Fruit fly (Drosophila melanogaster) whole organism, embryonic: Measurements from ENCODE around the gene CG13838.
A peak's percentile ranks its signal among the peaks of the same experiment; 100 is the strongest.

Source experiments
- Adf1 ChIP-seq: fragments of 200-800 bp; sonication (Bioruptor generic); IDR thresholded peaks from 2 replicates; pipeline ENCODE4 v1.3.6; 2022; ENCODE audit warnings: missing biosample characterization, missing genetic modification characterization
- B-H2 ChIP-seq: fragments of 200-800 bp; sonication (Bioruptor generic); optimal IDR thresholded peaks from 2 replicates; lab custom pipeline; 2018; ENCODE audit warnings: missing biosample characterization, mild to moderate bottlenecking, missing genetic modification characterization
- Bdp1 ChIP-seq: fragments of 200-800 bp; sonication (Bioruptor generic); optimal IDR thresholded peaks from 3 replicates; lab custom pipeline; 2016; ENCODE audit warnings: missing biosample characterization, missing genetic modification characterization
- Bgb ChIP-seq: fragments of 200-800 bp; sonication (Bioruptor generic); IDR thresholded peaks from 2 replicates; pipeline ENCODE4 v1.3.6; 2022; ENCODE audit warnings: missing biosample characterization, missing genetic modification characterization; ENCODE audit not compliant: partially characterized antibody
- CG10462 ChIP-seq: fragments of 200-800 bp; sonication (Bioruptor generic); optimal IDR thresholded peaks from 2 replicates; lab custom pipeline; 2016; ENCODE audit warnings: missing biosample characterization, missing genetic modification characterization
- CG11696 ChIP-seq: fragments of 200-800 bp; sonication (Bioruptor generic); IDR thresholded peaks from 2 replicates; pipeline ENCODE4 v1.3.6; 2022; ENCODE audit warnings: missing biosample characterization, missing genetic modification characterization
- CG12155 ChIP-seq: fragments of 200-800 bp; sonication (Bioruptor generic); optimal IDR thresholded peaks from 3 replicates; lab custom pipeline; 2016; ENCODE audit warnings: missing biosample characterization, missing genetic modification characterization
- CG12236 ChIP-seq: fragments of 200-800 bp; sonication (Bioruptor generic); optimal IDR thresholded peaks from 2 replicates; lab custom pipeline; 2016; ENCODE audit warnings: missing biosample characterization, missing genetic modification characterization
- CG12299 ChIP-seq: fragments of 200-800 bp; sonication (Bioruptor generic); optimal IDR thresholded peaks from 2 replicates; lab custom pipeline; 2018; ENCODE audit warnings: missing biosample characterization, mild to moderate bottlenecking, missing genetic modification characterization
- CG13287 ChIP-seq: fragments of 200-800 bp; sonication (Bioruptor generic); IDR thresholded peaks from 2 replicates; pipeline ENCODE4 v1.3.6; 2022; ENCODE audit warnings: missing biosample characterization, missing genetic modification characterization; ENCODE audit not compliant: partially characterized antibody
- CG13775 ChIP-seq: fragments of 200-800 bp; sonication (Bioruptor generic); optimal IDR thresholded peaks from 3 replicates; lab custom pipeline; 2017; ENCODE audit warnings: missing biosample characterization, mild to moderate bottlenecking, missing genetic modification characterization
- CG13894 ChIP-seq: fragments of 200-800 bp; sonication (Bioruptor generic); optimal IDR thresholded peaks from 3 replicates; lab custom pipeline; 2018; ENCODE audit warnings: missing biosample characterization, mild to moderate bottlenecking, missing genetic modification characterization, moderate library complexity
- CG15601 ChIP-seq: fragments of 200-800 bp; sonication (Bioruptor generic); optimal IDR thresholded peaks from 3 replicates; lab custom pipeline; 2019; ENCODE audit warnings: missing biosample characterization, mild to moderate bottlenecking, missing genetic modification characterization, moderate library complexity
- CG1647 ChIP-seq: fragments of 200-800 bp; sonication (Bioruptor generic); optimal IDR thresholded peaks from 3 replicates; lab custom pipeline; 2016; ENCODE audit warnings: missing biosample characterization, missing genetic modification characterization
- CG16813 ChIP-seq: fragments of 200-800 bp; sonication (Bioruptor generic); IDR thresholded peaks from 3 replicates; pipeline ENCODE4 v1.3.6; 2022; ENCODE audit warnings: missing biosample characterization, missing genetic modification characterization; ENCODE audit not compliant: partially characterized antibody
- CG18262 ChIP-seq: fragments of 200-800 bp; optimal IDR thresholded peaks from 3 replicates; lab custom pipeline; 2019; ENCODE audit warnings: missing biosample characterization, mild to moderate bottlenecking, missing genetic modification characterization, moderate library complexity
- CG18599 ChIP-seq: fragments of 200-800 bp; sonication (Bioruptor generic); optimal IDR thresholded peaks from 3 replicates; lab custom pipeline; 2017; ENCODE audit warnings: missing biosample characterization, missing genetic modification characterization, mild to moderate bottlenecking, moderate library complexity, missing genetic modification reagents
- CG2678 ChIP-seq: fragments of 200-800 bp; sonication (Bioruptor generic); optimal IDR thresholded peaks from 3 replicates; lab custom pipeline; 2019; ENCODE audit warnings: missing biosample characterization, mild to moderate bottlenecking, missing genetic modification characterization, moderate library complexity
- CG3065 ChIP-seq: fragments of 200-800 bp; sonication (Bioruptor generic); optimal IDR thresholded peaks from 2 replicates; lab custom pipeline; 2016; ENCODE audit warnings: missing biosample characterization, missing genetic modification characterization
- CG4282 ChIP-seq: fragments of 200-800 bp; sonication (Bioruptor generic); optimal IDR thresholded peaks from 2 replicates; lab custom pipeline; 2016; ENCODE audit warnings: missing biosample characterization, missing genetic modification characterization
- CG5953 ChIP-seq: fragments of 200-800 bp; sonication (Bioruptor generic); IDR thresholded peaks from 2 replicates; pipeline ENCODE4 v1.3.6; 2022; ENCODE audit warnings: missing biosample characterization, missing genetic modification characterization
- CG8944 ChIP-seq: fragments of 200-800 bp; sonication (Bioruptor generic); optimal IDR thresholded peaks from 3 replicates; lab custom pipeline; 2016; ENCODE audit warnings: missing biosample characterization, missing genetic modification characterization
- CkIIα-i1 ChIP-seq: fragments of 200-800 bp; sonication (Bioruptor generic); IDR thresholded peaks from 2 replicates; pipeline ENCODE4 v1.3.6; 2022; ENCODE audit warnings: missing biosample characterization, missing genetic modification characterization
- D19A ChIP-seq: fragments of 200-800 bp; optimal IDR thresholded peaks from 3 replicates; lab custom pipeline; 2019; ENCODE audit warnings: missing biosample characterization, mild to moderate bottlenecking, missing genetic modification characterization, moderate library complexity
- Doc3 ChIP-seq: fragments of 200-800 bp; sonication (Bioruptor generic); IDR thresholded peaks from 3 replicates; pipeline ENCODE4 v1.3.6; 2022; ENCODE audit warnings: missing biosample characterization, missing genetic modification characterization; ENCODE audit not compliant: partially characterized antibody
- Fer2 ChIP-seq: fragments of 200-800 bp; sonication (Bioruptor generic); optimal IDR thresholded peaks from 2 replicates; lab custom pipeline; 2018; ENCODE audit warnings: missing biosample characterization, mild to moderate bottlenecking, missing genetic modification characterization, moderate library complexity
- GATAe ChIP-seq: fragments of 200-800 bp; sonication (Bioruptor generic); conservative IDR thresholded peaks from 2 replicates; pipeline ENCODE4 v1.3.6; 2022; ENCODE audit warnings: missing biosample characterization, missing genetic modification characterization
- Hr78 ChIP-seq, 2 experiments: fragments of 200-800 bp in 1 of 2; fragments of >200 bp in 1 of 2; sonication (Bioruptor generic) in 1 of 2; optimal IDR thresholded peaks; 2 replicates each; lab custom pipeline; 2017 to 2019; ENCODE audit warnings: missing biosample characterization in 2 of 2, missing genetic modification characterization in 2 of 2, mild to moderate bottlenecking in 1 of 2, moderate library complexity in 1 of 2
- Jarid2 ChIP-seq: fragments of 200-800 bp; sonication (Bioruptor generic); optimal IDR thresholded peaks from 3 replicates; lab custom pipeline; 2017; ENCODE audit warnings: mild to moderate bottlenecking, missing biosample characterization, missing genetic modification reagents, missing genetic modification characterization
- Med ChIP-seq: fragments of 200-800 bp; sonication (Bioruptor generic); peaks from one replicate; lab custom pipeline; 2016; ENCODE audit warnings: missing biosample characterization, missing genetic modification characterization, mild to moderate bottlenecking, inconsistent platforms, moderate library complexity
- NC2α ChIP-seq: fragments of 200-800 bp; sonication (Bioruptor generic); optimal IDR thresholded peaks from 2 replicates; lab custom pipeline; 2016; ENCODE audit warnings: missing biosample characterization, missing genetic modification characterization
- Pdp1 ChIP-seq, 2 experiments: fragments of 200-800 bp; sonication (Bioruptor generic); optimal IDR thresholded peaks; 3 replicates each; lab custom pipeline; 2016; ENCODE audit warnings: missing biosample characterization in 2 of 2, missing genetic modification characterization in 2 of 2, mild to moderate bottlenecking in 1 of 2, moderate library complexity in 1 of 2
- Ravus ChIP-seq: fragments of 200-800 bp; sonication (Bioruptor generic); IDR thresholded peaks from 2 replicates; pipeline ENCODE4 v1.3.6; 2022; ENCODE audit warnings: missing biosample characterization, missing genetic modification characterization
- Rfx ChIP-seq: fragments of 200-800 bp; sonication (Bioruptor generic); IDR thresholded peaks from 2 replicates; pipeline ENCODE4 v1.3.6; 2022; ENCODE audit warnings: missing biosample characterization, missing genetic modification characterization
- bigmax ChIP-seq: fragments of 200-800 bp; sonication (Bioruptor generic); optimal IDR thresholded peaks from 2 replicates; lab custom pipeline; 2018; ENCODE audit warnings: missing biosample characterization, mild to moderate bottlenecking, missing genetic modification characterization
- btn ChIP-seq: fragments of 200-800 bp; sonication (Bioruptor generic); optimal IDR thresholded peaks from 2 replicates; lab custom pipeline; 2016; ENCODE audit warnings: missing biosample characterization, missing genetic modification characterization
- chif ChIP-seq, 2 experiments: fragments of 200-800 bp; sonication (Bioruptor generic); optimal IDR thresholded peaks; 3 replicates each; lab custom pipeline; 2016; ENCODE audit warnings: missing biosample characterization in 2 of 2, missing genetic modification characterization in 2 of 2
- exex ChIP-seq: fragments of 200-800 bp; sonication (Bioruptor generic); optimal IDR thresholded peaks from 4 replicates; lab custom pipeline; 2018; ENCODE audit warnings: missing biosample characterization, mild to moderate bottlenecking, missing genetic modification characterization, moderate library complexity
- grn ChIP-seq: fragments of 200-800 bp; sonication (Bioruptor generic); optimal IDR thresholded peaks from 3 replicates; lab custom pipeline; 2017; ENCODE audit warnings: missing biosample characterization, missing genetic modification characterization
- hbn ChIP-seq: fragments of 200-800 bp; sonication (Bioruptor generic); IDR thresholded peaks from 2 replicates; pipeline ENCODE4 v1.3.6; 2022; ENCODE audit warnings: missing biosample characterization, missing genetic modification characterization; ENCODE audit not compliant: partially characterized antibody
- insv ChIP-seq, 2 experiments: fragments of 200-800 bp; sonication (Bioruptor generic); optimal IDR thresholded peaks; 3 replicates each; lab custom pipeline; 2016 to 2018; ENCODE audit warnings: missing biosample characterization in 2 of 2, missing genetic modification characterization in 2 of 2
- pfk ChIP-seq: fragments of 200-800 bp; sonication (Bioruptor generic); optimal IDR thresholded peaks from 2 replicates; lab custom pipeline; 2018; ENCODE audit warnings: missing biosample characterization, mild to moderate bottlenecking, missing genetic modification characterization, moderate library complexity
- pnt ChIP-seq: fragments of 200-800 bp; sonication (Bioruptor generic); optimal IDR thresholded peaks from 3 replicates; lab custom pipeline; 2016; ENCODE audit warnings: missing biosample characterization, missing genetic modification characterization
- prd ChIP-seq, 3 experiments: fragments of >200 bp in 2 of 3; fragments of 200-800 bp in 1 of 3; sonication (Bioruptor generic) in 1 of 3; optimal IDR thresholded peaks in 2 of 3; IDR thresholded peaks in 1 of 3; 2 replicates in 2 of 3; 3 replicates in 1 of 3; pipeline versions ENCODE4 v1.3.6 to Lab custom; 2017 to 2022; ENCODE audit warnings: missing biosample characterization in 1 of 3, missing genetic modification characterization in 1 of 3
- sens ChIP-seq: fragments of 200-800 bp; sonication (Bioruptor generic); peaks from one replicate; lab custom pipeline; 2016; ENCODE audit warnings: missing biosample characterization, missing genetic modification characterization
- sug ChIP-seq: fragments of 200-800 bp; optimal IDR thresholded peaks from 2 replicates; lab custom pipeline; 2019; ENCODE audit warnings: missing biosample characterization, mild to moderate bottlenecking, missing genetic modification characterization, moderate library complexity
- zf30C ChIP-seq: fragments of 200-800 bp; sonication (Bioruptor generic); optimal IDR thresholded peaks from 3 replicates; lab custom pipeline; 2018; ENCODE audit warnings: missing biosample characterization, mild to moderate bottlenecking, missing genetic modification characterization

Gene CG13838

DNA sequence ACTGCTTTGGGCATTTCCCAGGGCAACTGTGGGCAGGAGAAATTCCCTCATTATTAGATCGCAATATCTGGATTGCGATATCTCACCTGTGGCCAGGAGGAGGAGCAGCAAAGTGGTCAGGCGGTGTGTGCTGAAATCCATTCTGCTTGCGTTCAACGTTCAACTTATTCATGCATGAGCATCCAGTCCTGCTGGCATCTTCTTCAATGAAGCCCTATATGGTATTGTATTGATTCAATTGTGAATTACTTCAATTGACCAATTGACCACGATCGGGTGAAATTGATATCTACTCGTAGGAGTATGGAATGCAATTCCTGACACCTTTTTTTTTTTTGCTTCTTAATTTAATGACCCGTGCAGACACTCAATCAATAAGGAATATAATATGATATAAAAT lies 14.1 kb downstream of the CG13838 start:
- no peak for TF ChIP-seq prd (optimal IDR thresholded peaks at IDR 0.05; lab: Kevin White, UChicago)
- TF ChIP-seq prd (GFP tag; IDR thresholded peaks at IDR 0.05; lab: Robert Waterston, UW): 0 out of 3 replicates have a peak, but pooled peaks have one; percentile 4
- no peak for TF ChIP-seq CG18599 (GFP tag; lab: Kevin White, UChicago)
- no peak for TF ChIP-seq chif (GFP tag; optimal IDR thresholded peaks at IDR 0.05; lab: Kevin White, UChicago)
- no peak for TF ChIP-seq Bdp1
- no peak for TF ChIP-seq bigmax (GFP tag; lab: Kevin White, UChicago)

DNA sequence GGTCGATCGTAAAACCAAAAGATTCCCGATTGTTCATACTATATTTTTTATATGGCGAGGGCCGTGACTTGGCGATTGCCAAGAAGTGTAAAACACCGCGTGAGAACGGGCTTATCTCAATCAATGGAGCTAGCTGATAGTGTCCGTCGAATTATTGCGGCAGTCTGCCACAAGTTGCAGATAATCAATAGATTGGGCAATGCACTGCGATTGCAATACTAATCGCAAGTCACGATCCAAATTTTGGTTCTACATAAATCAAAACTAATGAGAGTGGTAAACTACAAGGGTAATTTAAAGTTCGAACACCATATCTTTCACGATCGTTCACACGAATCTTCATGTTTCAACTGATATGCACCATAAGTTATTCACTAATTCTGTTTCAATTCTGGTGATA lies 14.7 kb downstream of the CG13838 start:
- peak in 1 of 2 experiments; percentile 12 for TF ChIP-seq Pdp1 (GFP tag; optimal IDR thresholded peaks at IDR 0.05; lab: Kevin White, UChicago)
- peak; percentile 4 for TF ChIP-seq CG2678
- TF ChIP-seq CG15601 (tag; lab: Kevin White, UChicago): no peak
- peak; percentile 12 for TF ChIP-seq CG13894 (tag; lab: Kevin White, UChicago)
- TF ChIP-seq Rfx (GFP tag; lab: Robert Waterston, UW): 0 out of 2 replicates have a peak, but pooled peaks have one; percentile 19
- TF ChIP-seq CG10462 (GFP tag; lab: Kevin White, UChicago): no peak
- peak; percentile 9 for TF ChIP-seq Med (GFP tag; lab: Kevin White, UChicago)
- peak; percentile 51 for TF ChIP-seq exex (tag; lab: Kevin White, UChicago)
- no peak for TF ChIP-seq CG3065 (GFP tag; lab: Kevin White, UChicago)
- TF ChIP-seq GATAe (GFP tag; lab: Robert Waterston, UW): peak; percentile 39; the same call in 1 of the 2 replicates
- peak; percentile 55 for TF ChIP-seq sug (tag; lab: Kevin White, UChicago)
- no peak for TF ChIP-seq btn (GFP tag; lab: Kevin White, UChicago)
- no peak for TF ChIP-seq CG12155 (GFP tag; lab: Kevin White, UChicago)
- TF ChIP-seq grn (GFP tag; lab: Kevin White, UChicago): peak; percentile 77
- peak; percentile 9 for TF ChIP-seq B-H2 (GFP tag; lab: Kevin White, UChicago)
- TF ChIP-seq NC2α (GFP tag; lab: Kevin White, UChicago): no peak

DNA sequence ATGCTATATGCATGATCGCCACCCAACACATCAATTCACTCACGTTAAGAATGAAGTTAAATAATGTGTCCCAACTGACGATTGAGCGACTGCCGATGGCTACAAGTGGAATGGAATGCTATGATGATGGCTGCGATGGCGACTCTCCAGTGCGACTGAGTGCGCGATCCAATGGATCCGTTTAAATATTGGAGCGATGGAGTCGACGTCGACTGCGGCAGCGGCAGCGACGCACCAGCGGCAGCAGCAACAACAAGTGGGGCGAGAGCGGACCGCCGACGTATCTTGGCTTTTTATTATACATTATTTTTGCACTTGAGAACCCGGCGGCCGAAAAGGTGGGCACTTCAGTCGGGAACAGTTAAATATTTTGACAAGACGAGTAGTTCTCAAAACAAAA lies 15.3 kb downstream of the CG13838 start:
- TF ChIP-seq Ravus (GFP tag; lab: Robert Waterston, UW): no peak
- no peak for TF ChIP-seq zf30C (GFP tag; lab: Kevin White, UChicago)
- TF ChIP-seq pfk (GFP tag; lab: Kevin White, UChicago): peak; percentile 29
- no peak for TF ChIP-seq CG13775 (GFP tag; lab: Kevin White, UChicago)
- TF ChIP-seq Jarid2 (GFP tag; lab: Kevin White, UChicago): peak; percentile 14
- TF ChIP-seq CG5953 (GFP tag; lab: Robert Waterston, UW): no peak
- no peak for TF ChIP-seq CG13287 (GFP tag; lab: Robert Waterston, UW)
- no peak for TF ChIP-seq insv (GFP tag; optimal IDR thresholded peaks at IDR 0.05; lab: Kevin White, UChicago)
- TF ChIP-seq Doc3 (GFP tag; lab: Robert Waterston, UW): no peak
- TF ChIP-seq CkIIα-i1 (GFP tag; lab: Robert Waterston, UW): no peak
- TF ChIP-seq CG4282 (GFP tag; lab: Kevin White, UChicago): no peak
- TF ChIP-seq CG1647: no peak
- TF ChIP-seq pnt: no peak
- TF ChIP-seq Adf1 (GFP tag; lab: Robert Waterston, UW): peak; percentile 93
- TF ChIP-seq Hr78 (GFP tag; optimal IDR thresholded peaks at IDR 0.05; lab: Kevin White, UChicago): no peak
- no peak for TF ChIP-seq sens
- no peak for TF ChIP-seq Fer2 (tag; lab: Kevin White, UChicago)
- no peak for TF ChIP-seq hbn (GFP tag; lab: Robert Waterston, UW)
- TF ChIP-seq Pdp1 (GFP tag; optimal IDR thresholded peaks at IDR 0.05; lab: Kevin White, UChicago): no peak
- no peak for TF ChIP-seq Bgb (GFP tag; lab: Robert Waterston, UW)
- no peak for TF ChIP-seq CG18262 (tag; lab: Kevin White, UChicago)
- peak; percentile 72 for TF ChIP-seq Med (GFP tag; lab: Kevin White, UChicago)
- no peak for TF ChIP-seq CG16813
- no peak for TF ChIP-seq CG12299 (tag; lab: Kevin White, UChicago)
- TF ChIP-seq CG12236: no peak
- TF ChIP-seq D19A (tag; lab: Kevin White, UChicago): no peak
- no peak for TF ChIP-seq CG11696 (GFP tag; lab: Robert Waterston, UW)
- no peak for TF ChIP-seq CG8944
